Fruit fly (Drosophila melanogaster): ENCODE results near the gene Calx.

Calx gene

DNA sequence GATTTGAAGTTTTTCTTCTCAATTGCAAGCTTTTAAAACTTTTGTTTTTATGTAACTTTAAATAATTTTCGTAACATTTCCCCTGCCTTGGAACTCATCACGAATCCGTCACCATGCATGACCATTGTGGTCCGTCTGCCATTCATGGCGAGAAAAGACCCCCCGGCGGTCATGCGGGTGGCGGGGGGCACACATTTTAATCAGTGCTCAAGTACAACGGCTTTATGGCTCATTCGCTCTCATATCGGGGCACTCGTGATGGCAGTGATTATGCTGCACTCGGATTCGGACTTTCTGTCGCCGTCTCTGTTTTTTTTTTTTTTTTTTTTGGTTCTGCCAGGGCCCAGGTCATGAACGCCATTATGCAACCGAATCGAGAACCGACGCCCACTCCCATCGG is 23.5 kb upstream of the Calx start (continued):
- no peak for TF ChIP-seq pzg (GFP tag; optimal IDR thresholded peaks at IDR 0.05)
- no peak for TF ChIP-seq mam (GFP tag; optimal IDR thresholded peaks at IDR 0.05)
- no peak for TF ChIP-seq chm (GFP tag; IDR thresholded peaks at IDR 0.05)
- TF ChIP-seq gcm (GFP tag; optimal IDR thresholded peaks at IDR 0.05): peak; percentile 21
- TF ChIP-seq CG31441 (GFP tag; IDR thresholded peaks at IDR 0.05): no peak
- TF ChIP-seq CG18764 (GFP tag; optimal IDR thresholded peaks at IDR 0.05): no peak
- TF ChIP-seq dati (GFP tag; IDR thresholded peaks at IDR 0.05): no peak
- TF ChIP-seq CG7745 (tag; optimal IDR thresholded peaks at IDR 0.05): no peak
- TF ChIP-seq Hand (GFP tag; optimal IDR thresholded peaks at IDR 0.05): no peak
- TF ChIP-seq Hr3 (GFP tag; optimal IDR thresholded peaks at IDR 0.05): no peak
- TF ChIP-seq Atf3 (GFP tag; optimal IDR thresholded peaks at IDR 0.05): no peak
- TF ChIP-seq pnt (GFP tag; optimal IDR thresholded peaks at IDR 0.05): no peak

DNA sequence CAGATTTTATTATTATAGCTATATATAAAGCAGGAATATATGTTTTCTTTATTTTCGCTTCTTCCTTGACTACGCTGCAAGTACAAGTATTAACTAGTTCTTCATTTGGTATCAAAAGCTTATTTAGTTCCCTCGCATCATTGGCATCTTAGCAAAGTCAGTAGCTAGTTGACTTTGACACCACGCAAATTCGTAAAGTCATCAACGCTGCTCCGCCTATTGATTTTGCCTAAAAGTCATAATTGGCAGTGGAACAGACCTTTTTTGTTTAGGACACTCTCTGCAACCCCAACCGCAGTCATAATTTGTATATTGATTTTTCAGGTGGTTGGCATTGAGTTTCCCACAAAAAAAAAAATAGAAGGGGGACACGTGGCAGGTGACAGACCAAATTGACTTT is 22.9 kb upstream of the Calx start:
- TF ChIP-seq NC2α (GFP tag; optimal IDR thresholded peaks at IDR 0.05) (no peak), CG8290 (GFP tag; optimal IDR thresholded peaks at IDR 0.05) (no peak), CG8290 (tag; optimal IDR thresholded peaks at IDR 0.05) (peak in 1 of 2 experiments; percentile 35), mam (GFP tag; optimal IDR thresholded peaks at IDR 0.05) (no peak), mirr (GFP tag; optimal IDR thresholded peaks at IDR 0.05) (no peak), jigr1 (GFP tag; IDR thresholded peaks at IDR 0.05) (no peak), CG1647 (GFP tag; optimal IDR thresholded peaks at IDR 0.05) (no peak), sob (GFP tag; IDR thresholded peaks at IDR 0.05) (0 out of 2 replicates have a peak, but pooled peaks have one; percentile 9), ci (GFP tag; IDR thresholded peaks at IDR 0.05) (no peak), dmrt99B (tag; optimal IDR thresholded peaks at IDR 0.05) (no peak), disco-r (GFP tag; optimal IDR thresholded peaks at IDR 0.05) (no peak), CG32532 (GFP tag; IDR thresholded peaks at IDR 0.05) (no peak), CrebB (tag; optimal IDR thresholded peaks at IDR 0.05) (no peak), CG11456 (GFP tag; IDR thresholded peaks at IDR 0.05) (no peak), PHDP (tag; optimal IDR thresholded peaks at IDR 0.05) (no peak), Hey (tag; optimal IDR thresholded peaks at IDR 0.05) (peak; percentile 7), br (optimal IDR thresholded peaks at IDR 0.05) (no peak), CG15269 (tag; optimal IDR thresholded peaks at IDR 0.05) (peak; percentile 4), CG11504 (tag; optimal IDR thresholded peaks at IDR 0.05) (no peak), gem (tag; optimal IDR thresholded peaks at IDR 0.05) (no peak), emc (GFP tag; optimal IDR thresholded peaks at IDR 0.05) (no peak), Eip74EF (GFP tag; optimal IDR thresholded peaks at IDR 0.05) (no peak), CG7987 (GFP tag; optimal IDR thresholded peaks at IDR 0.05) (no peak), CG10979 (tag; optimal IDR thresholded peaks at IDR 0.05) (no peak), CG6272 (GFP tag; IDR thresholded peaks at IDR 0.05) (no peak), vnd (GFP tag; IDR thresholded peaks at IDR 0.05; ENCODE audit: partially characterized antibody) (no peak), HLH3B (GFP tag; IDR thresholded peaks at IDR 0.05) (peak; percentile 18; the same call in 1 of the 2 replicates), ap (GFP tag; IDR thresholded peaks at IDR 0.05) (no peak), onecut (GFP tag; IDR thresholded peaks at IDR 0.05) (peak; percentile 68), CG13296 (GFP tag; optimal IDR thresholded peaks at IDR 0.05) (peak; percentile 0), Asciz (GFP tag; optimal IDR thresholded peaks at IDR 0.05) (peak; percentile 5), aop (GFP tag; IDR thresholded peaks at IDR 0.05) (no peak), CG5245 (GFP tag; optimal IDR thresholded peaks at IDR 0.05) (no peak), CG16863 (GFP tag; optimal IDR thresholded peaks at IDR 0.05) (no peak), CG13894 (tag; optimal IDR thresholded peaks at IDR 0.05) (no peak), her (GFP tag; optimal IDR thresholded peaks at IDR 0.05) (no peak), Awh (GFP tag; IDR thresholded peaks at IDR 0.05) (peak; percentile 52; the same call in 1 of the 2 replicates), CG14050 (GFP tag; IDR thresholded peaks at IDR 0.05) (no peak), Meics (GFP tag; optimal IDR thresholded peaks at IDR 0.05) (no peak), lab (GFP tag; optimal IDR thresholded peaks at IDR 0.05) (no peak), eyg (GFP tag; optimal IDR thresholded peaks at IDR 0.05) (no peak)
